Fruit fly (Drosophila melanogaster) whole organism, embryonic: Measurements from ENCODE around the gene CG7156.

Experiments used
- Adf1 ChIP-seq: fragments of 200-800 bp; sonication (Bioruptor generic); IDR thresholded peaks from 2 replicates; pipeline ENCODE4 v1.3.6; 2022; ENCODE audit warnings: missing biosample characterization, missing genetic modification characterization
- Asciz ChIP-seq: fragments of 200-800 bp; sonication (Bioruptor generic); optimal IDR thresholded peaks from 2 replicates; lab custom pipeline; 2017; ENCODE audit warnings: missing biosample characterization, mild to moderate bottlenecking, missing genetic modification characterization, missing genetic modification reagents
- Bteb2 ChIP-seq: fragments of 200-800 bp; sonication (Bioruptor generic); optimal IDR thresholded peaks from 2 replicates; lab custom pipeline; 2016; ENCODE audit warnings: missing biosample characterization, missing genetic modification characterization
- CG10366 ChIP-seq: fragments of 200-800 bp; sonication (Bioruptor generic); IDR thresholded peaks from 2 replicates; pipeline ENCODE4 v1.3.6; 2022; ENCODE audit warnings: missing biosample characterization, missing genetic modification characterization
- CG10462 ChIP-seq: fragments of 200-800 bp; sonication (Bioruptor generic); optimal IDR thresholded peaks from 2 replicates; lab custom pipeline; 2016; ENCODE audit warnings: missing biosample characterization, missing genetic modification characterization
- CG11560 ChIP-seq: fragments of 200-800 bp; sonication (Bioruptor generic); IDR thresholded peaks from 3 replicates; pipeline ENCODE4 v1.3.6; 2022; ENCODE audit warnings: missing biosample characterization, missing genetic modification characterization
- CG12744 ChIP-seq: fragments of 200-800 bp; sonication (Bioruptor generic); optimal IDR thresholded peaks from 2 replicates; lab custom pipeline; 2016; ENCODE audit warnings: missing biosample characterization, missing genetic modification characterization
- CG12942 ChIP-seq: fragments of 200-800 bp; sonication (Bioruptor generic); optimal IDR thresholded peaks from 3 replicates; lab custom pipeline; 2016; ENCODE audit warnings: missing biosample characterization, missing genetic modification characterization
- CG14710 ChIP-seq: fragments of 200-800 bp; sonication (Bioruptor generic); optimal IDR thresholded peaks from 3 replicates; lab custom pipeline; 2019; ENCODE audit warnings: missing biosample characterization, mild to moderate bottlenecking, missing genetic modification characterization, moderate library complexity
- CG16779 ChIP-seq: fragments of 200-800 bp; sonication (Bioruptor generic); IDR thresholded peaks from 2 replicates; pipeline ENCODE4 v1.3.6; 2022; ENCODE audit warnings: missing biosample characterization, missing genetic modification characterization
- CG17568 ChIP-seq: fragments of 200-800 bp; sonication (Bioruptor generic); optimal IDR thresholded peaks from 2 replicates; lab custom pipeline; 2018; ENCODE audit warnings: missing biosample characterization, mild to moderate bottlenecking, missing genetic modification characterization, moderate library complexity
- CG1792 ChIP-seq: fragments of 200-800 bp; sonication (Bioruptor generic); optimal IDR thresholded peaks from 2 replicates; lab custom pipeline; 2016; ENCODE audit warnings: missing biosample characterization, missing genetic modification characterization
- CG18262 ChIP-seq: fragments of 200-800 bp; optimal IDR thresholded peaks from 3 replicates; lab custom pipeline; 2019; ENCODE audit warnings: missing biosample characterization, mild to moderate bottlenecking, missing genetic modification characterization, moderate library complexity
- CG1832 ChIP-seq: fragments of 200-800 bp; sonication (Bioruptor generic); optimal IDR thresholded peaks from 2 replicates; lab custom pipeline; 2017; ENCODE audit warnings: missing biosample characterization, mild to moderate bottlenecking, missing genetic modification characterization, inconsistent platforms
- CG2199 ChIP-seq: fragments of 200-800 bp; sonication (Bioruptor generic); IDR thresholded peaks from 3 replicates; pipeline ENCODE4 v1.3.6; 2022; ENCODE audit warnings: missing biosample characterization, missing genetic modification characterization
- CG2678 ChIP-seq: fragments of 200-800 bp; sonication (Bioruptor generic); optimal IDR thresholded peaks from 3 replicates; lab custom pipeline; 2019; ENCODE audit warnings: missing biosample characterization, mild to moderate bottlenecking, missing genetic modification characterization, moderate library complexity
- CG33213 ChIP-seq: fragments of 200-800 bp; sonication (Bioruptor generic); optimal IDR thresholded peaks from 3 replicates; lab custom pipeline; 2016; ENCODE audit warnings: missing biosample characterization, missing genetic modification characterization
- CG8359 ChIP-seq: fragments of 200-800 bp; sonication (Bioruptor generic); optimal IDR thresholded peaks from 2 replicates; lab custom pipeline; 2017; ENCODE audit warnings: missing biosample characterization, mild to moderate bottlenecking, missing genetic modification characterization, borderline replicate concordance
- CG8478 ChIP-seq: fragments of >200 bp; optimal IDR thresholded peaks from 2 replicates; lab custom pipeline; 2018
- CG9215 ChIP-seq: fragments of 200-800 bp; sonication (Bioruptor generic); IDR thresholded peaks from 2 replicates; pipeline ENCODE4 v1.3.6; 2022; ENCODE audit warnings: missing biosample characterization, missing genetic modification characterization
- CTCF ChIP-seq: fragments of 200-800 bp; sonication (Bioruptor generic); optimal IDR thresholded peaks from 2 replicates; lab custom pipeline; 2017; ENCODE audit warnings: missing biosample characterization, mild to moderate bottlenecking, missing genetic modification characterization, moderate library complexity
- Deaf1 ChIP-seq: fragments of 200-800 bp; optimal IDR thresholded peaks from 3 replicates; lab custom pipeline; 2019; ENCODE audit warnings: missing biosample characterization, mild to moderate bottlenecking, missing genetic modification characterization, moderate library complexity
- Ets65A ChIP-seq: fragments of 200-800 bp; sonication (Bioruptor generic); peaks from one replicate; lab custom pipeline; 2016; ENCODE audit warnings: missing biosample characterization, missing genetic modification characterization
- Gug ChIP-seq: fragments of 200-800 bp; sonication (Bioruptor generic); IDR thresholded peaks from 4 replicates; pipeline ENCODE4 v1.3.6; 2022; ENCODE audit warnings: missing biosample characterization, missing genetic modification characterization
- H15 ChIP-seq: fragments of 200-800 bp; sonication (Bioruptor generic); IDR thresholded peaks from 3 replicates; pipeline ENCODE4 v1.3.6; 2022; ENCODE audit warnings: missing biosample characterization, missing genetic modification characterization
- HLH54F ChIP-seq: fragments of 200-800 bp; sonication (Bioruptor generic); optimal IDR thresholded peaks from 3 replicates; lab custom pipeline; 2016; ENCODE audit warnings: missing biosample characterization, missing genetic modification characterization
- HmgZ ChIP-seq: fragments of 200-800 bp; sonication (Bioruptor generic); optimal IDR thresholded peaks from 2 replicates; lab custom pipeline; 2018; ENCODE audit warnings: missing biosample characterization, mild to moderate bottlenecking, missing genetic modification characterization
- Hmr ChIP-seq: fragments of 200-800 bp; sonication (Bioruptor generic); optimal IDR thresholded peaks from 3 replicates; lab custom pipeline; 2017; ENCODE audit warnings: mild to moderate bottlenecking, missing biosample characterization, missing genetic modification reagents, missing genetic modification characterization
- NC2α ChIP-seq: fragments of 200-800 bp; sonication (Bioruptor generic); optimal IDR thresholded peaks from 2 replicates; lab custom pipeline; 2016; ENCODE audit warnings: missing biosample characterization, missing genetic modification characterization
- Nf-YB ChIP-seq: fragments of 200-800 bp; sonication (Bioruptor generic); optimal IDR thresholded peaks from 3 replicates; lab custom pipeline; 2019; ENCODE audit warnings: missing biosample characterization, mild to moderate bottlenecking, missing genetic modification characterization, moderate library complexity
- PHDP ChIP-seq: fragments of 200-800 bp; sonication (Bioruptor generic); optimal IDR thresholded peaks from 3 replicates; lab custom pipeline; 2018; ENCODE audit warnings: missing biosample characterization, mild to moderate bottlenecking, missing genetic modification characterization, moderate library complexity
- Sry-β ChIP-seq: fragments of 200-800 bp; sonication (Bioruptor generic); optimal IDR thresholded peaks from 2 replicates; lab custom pipeline; 2018; ENCODE audit warnings: missing biosample characterization, mild to moderate bottlenecking, missing genetic modification characterization, moderate library complexity
- Tbp ChIP-seq: fragments of >200 bp; optimal IDR thresholded peaks from 2 replicates; lab custom pipeline; 2018; ENCODE audit warnings: missing biosample characterization, missing genetic modification characterization
- Vsx1 ChIP-seq: fragments of 200-800 bp; sonication (Bioruptor generic); optimal IDR thresholded peaks from 2 replicates; lab custom pipeline; 2017; ENCODE audit warnings: missing biosample characterization, mild to moderate bottlenecking, missing genetic modification characterization, missing genetic modification reagents
- az2 ChIP-seq: fragments of 200-800 bp; sonication (Bioruptor generic); optimal IDR thresholded peaks from 3 replicates; lab custom pipeline; 2016; ENCODE audit warnings: missing biosample characterization, missing genetic modification characterization
- bab2 ChIP-seq: fragments of 200-800 bp; sonication (Bioruptor generic); optimal IDR thresholded peaks from 2 replicates; lab custom pipeline; 2016; ENCODE audit warnings: missing biosample characterization, missing genetic modification characterization
- cas ChIP-seq: fragments of 200-800 bp; sonication (Bioruptor generic); IDR thresholded peaks from 2 replicates; pipeline ENCODE4 v1.3.6; 2022; ENCODE audit warnings: missing biosample characterization, missing genetic modification characterization
- ci ChIP-seq: fragments of 200-800 bp; sonication (Bioruptor generic); IDR thresholded peaks from 3 replicates; pipeline ENCODE4 v1.3.6; 2022; ENCODE audit warnings: missing biosample characterization, missing genetic modification characterization
- dm ChIP-seq: fragments of 200-800 bp; sonication (Bioruptor generic); optimal IDR thresholded peaks from 3 replicates; lab custom pipeline; 2016; ENCODE audit warnings: missing biosample characterization, missing genetic modification characterization
- dpn ChIP-seq, 2 experiments: fragments of 200-800 bp; sonication (Bioruptor generic); optimal IDR thresholded peaks; 3 replicates each; lab custom pipeline; 2016; ENCODE audit warnings: missing biosample characterization in 2 of 2, missing genetic modification characterization in 2 of 2
- gcm ChIP-seq: fragments of 200-800 bp; sonication (Bioruptor generic); optimal IDR thresholded peaks from 2 replicates; lab custom pipeline; 2019; ENCODE audit warnings: missing biosample characterization, mild to moderate bottlenecking, missing genetic modification characterization, moderate library complexity
- grau ChIP-seq: fragments of 200-800 bp; optimal IDR thresholded peaks from 3 replicates; lab custom pipeline; 2019; ENCODE audit warnings: missing biosample characterization, mild to moderate bottlenecking, missing genetic modification characterization, moderate library complexity
- luna ChIP-seq: fragments of 200-800 bp; sonication (Bioruptor generic); optimal IDR thresholded peaks from 2 replicates; lab custom pipeline; 2016; ENCODE audit warnings: missing biosample characterization, missing genetic modification characterization
- maf-S ChIP-seq: fragments of 200-800 bp; sonication (Bioruptor generic); optimal IDR thresholded peaks from 2 replicates; lab custom pipeline; 2016; ENCODE audit warnings: missing biosample characterization, missing genetic modification characterization
- nmo ChIP-seq: fragments of 200-800 bp; sonication (Bioruptor generic); optimal IDR thresholded peaks from 2 replicates; lab custom pipeline; 2018; ENCODE audit warnings: missing biosample characterization, mild to moderate bottlenecking, missing genetic modification characterization, moderate library complexity
- phol ChIP-seq: fragments of 200-800 bp; sonication (Bioruptor generic); optimal IDR thresholded peaks from 3 replicates; lab custom pipeline; 2018; ENCODE audit warnings: missing biosample characterization, mild to moderate bottlenecking, missing genetic modification characterization, moderate library complexity
- repo ChIP-seq: fragments of 200-800 bp; sonication (Bioruptor generic); optimal IDR thresholded peaks from 2 replicates; lab custom pipeline; 2016; ENCODE audit warnings: missing biosample characterization, missing genetic modification characterization
- sd ChIP-seq: fragments of 200-800 bp; sonication (Bioruptor generic); optimal IDR thresholded peaks from 3 replicates; lab custom pipeline; 2018; ENCODE audit warnings: missing biosample characterization, mild to moderate bottlenecking, missing genetic modification characterization, moderate library complexity
- sqz ChIP-seq: fragments of 200-800 bp; sonication (Bioruptor generic); optimal IDR thresholded peaks from 3 replicates; lab custom pipeline; 2018; ENCODE audit warnings: missing biosample characterization, mild to moderate bottlenecking, missing genetic modification characterization
- tx ChIP-seq: fragments of 200-800 bp; sonication (Bioruptor generic); optimal IDR thresholded peaks from 2 replicates; lab custom pipeline; 2016; ENCODE audit warnings: missing biosample characterization, missing genetic modification characterization

Gene CG7156

dm6 chr3R:18242089-18242955 is at the start of gene CG7156, which contains the start of gene 14-3-3epsilon (continued):
- TF ChIP-seq gcm (GFP tag; lab: Kevin White, UChicago) = peak; percentile 69
- peak; percentile 16 for TF ChIP-seq CG12942 (GFP tag; lab: Kevin White, UChicago)
- peak; percentile 43 for TF ChIP-seq CG18262 (tag; lab: Kevin White, UChicago)
- TF ChIP-seq CG9215 (GFP tag; lab: Robert Waterston, UW) = no peak
- peak; percentile 19 for TF ChIP-seq Nf-YB (GFP tag; lab: Kevin White, UChicago)
- TF ChIP-seq Vsx1 (GFP tag; lab: Kevin White, UChicago) = no peak
- TF ChIP-seq cas (GFP tag; lab: Robert Waterston, UW) = no peak
- TF ChIP-seq Adf1 (GFP tag; lab: Robert Waterston, UW) = peak; percentile 41; the same call in 1 of the 2 replicates
- no peak for TF ChIP-seq tx (GFP tag; lab: Kevin White, UChicago)
- TF ChIP-seq ci (GFP tag; lab: Robert Waterston, UW) = peak; percentile 72
- no peak for TF ChIP-seq CG12744 (GFP tag; lab: Kevin White, UChicago)
- no peak for TF ChIP-seq Sry-β (GFP tag; lab: Kevin White, UChicago)
- TF ChIP-seq CG33213 = peak; percentile 49
- TF ChIP-seq PHDP (tag; lab: Kevin White, UChicago) = peak; percentile 75
- peak; percentile 39 for TF ChIP-seq bab2 (GFP tag; lab: Kevin White, UChicago)
- TF ChIP-seq HmgZ = peak; percentile 18
- peak; percentile 82 for TF ChIP-seq phol (tag; lab: Kevin White, UChicago)
- no peak for TF ChIP-seq Deaf1
- peak; percentile 91 for TF ChIP-seq CG8478
- no peak for TF ChIP-seq maf-S (GFP tag; lab: Kevin White, UChicago)
- no peak for TF ChIP-seq CG2678 (tag; lab: Kevin White, UChicago)
- peak; percentile 3 for TF ChIP-seq NC2α
- no peak for TF ChIP-seq Gug (GFP tag; lab: Robert Waterston, UW)
- no peak for TF ChIP-seq CG8359 (GFP tag; lab: Kevin White, UChicago)
- peak; percentile 45 for TF ChIP-seq grau (tag; lab: Kevin White, UChicago)
- TF ChIP-seq Bteb2 (GFP tag; lab: Kevin White, UChicago) = no peak
- TF ChIP-seq CG2199 = no peak
- TF ChIP-seq az2 (GFP tag; lab: Kevin White, UChicago) = peak; percentile 66
- TF ChIP-seq sqz (GFP tag; lab: Kevin White, UChicago) = peak; percentile 77
- peak; percentile 66 for TF ChIP-seq CTCF (GFP tag; lab: Kevin White, UChicago)
- TF ChIP-seq CG14710 (tag; lab: Kevin White, UChicago) = peak; percentile 92
- peak; percentile 76 for TF ChIP-seq nmo (GFP tag; lab: Kevin White, UChicago)
- TF ChIP-seq dm (GFP tag; lab: Kevin White, UChicago) = peak; percentile 49
- TF ChIP-seq repo = no peak
- TF ChIP-seq HLH54F (GFP tag; lab: Kevin White, UChicago) = no peak
- TF ChIP-seq H15 = 0 out of 3 replicates have a peak, but pooled peaks have one; percentile 15
- peak; percentile 11 for TF ChIP-seq CG10462 (GFP tag; lab: Kevin White, UChicago)
- TF ChIP-seq luna (GFP tag; lab: Kevin White, UChicago) = no peak
- no peak for TF ChIP-seq CG1832 (GFP tag; lab: Kevin White, UChicago)
- TF ChIP-seq CG17568 (GFP tag; lab: Kevin White, UChicago) = peak; percentile 66
- no peak for TF ChIP-seq Asciz
- TF ChIP-seq CG1792 (GFP tag; lab: Kevin White, UChicago) = no peak
- TF ChIP-seq Hmr (GFP tag; lab: Kevin White, UChicago) = peak; percentile 46
- peak; percentile 32; the same call in 1 of the 2 replicates for TF ChIP-seq CG10366 (GFP tag; lab: Robert Waterston, UW)
- no peak for TF ChIP-seq sd (tag; lab: Kevin White, UChicago)
- TF ChIP-seq CG11560 (tag; lab: Robert Waterston, UW) = peak; percentile 50; the same call in 1 of the 3 replicates
- peak; percentile 81 for TF ChIP-seq Ets65A (GFP tag; lab: Kevin White, UChicago)
- peak in 1 of 2 experiments; percentile 45 for TF ChIP-seq dpn (GFP tag; optimal IDR thresholded peaks at IDR 0.05; lab: Kevin White, UChicago)
- TF ChIP-seq Tbp = no peak
- no peak for TF ChIP-seq CG16779 (GFP tag; lab: Robert Waterston, UW)
